Fruit fly (Drosophila melanogaster) whole organism, embryonic: ENCODE results near the gene hd.

ENCODE experiments used
- Awh ChIP-seq: fragments of 200-800 bp; sonication (Bioruptor generic); IDR thresholded peaks from 2 replicates; pipeline ENCODE4, ENCODE4 v1.3.6; 2022; ENCODE audit warnings: missing biosample characterization, missing genetic modification characterization
- B-H1 ChIP-seq: fragments of 200-800 bp; sonication (Bioruptor generic); IDR thresholded peaks from 3 replicates; pipeline ENCODE4 v1.3.6; 2022; ENCODE audit warnings: missing biosample characterization, missing genetic modification characterization
- CG11093 ChIP-seq: fragments of 200-800 bp; sonication (Bioruptor generic); IDR thresholded peaks from 3 replicates; pipeline ENCODE4 v1.3.6; 2022; ENCODE audit warnings: missing biosample characterization, missing genetic modification characterization
- CG12744 ChIP-seq: fragments of 200-800 bp; sonication (Bioruptor generic); optimal IDR thresholded peaks from 2 replicates; lab custom pipeline; 2016; ENCODE audit warnings: missing biosample characterization, missing genetic modification characterization
- CG13287 ChIP-seq: fragments of 200-800 bp; sonication (Bioruptor generic); IDR thresholded peaks from 2 replicates; pipeline ENCODE4 v1.3.6; 2022; ENCODE audit warnings: missing biosample characterization, missing genetic modification characterization; ENCODE audit not compliant: partially characterized antibody
- CG13424 ChIP-seq: fragments of 200-800 bp; sonication (Bioruptor generic); optimal IDR thresholded peaks from 2 replicates; lab custom pipeline; 2019; ENCODE audit warnings: missing biosample characterization, mild to moderate bottlenecking, missing genetic modification characterization, moderate library complexity
- CG1529 ChIP-seq: fragments of 200-800 bp; sonication (Bioruptor generic); optimal IDR thresholded peaks from 3 replicates; lab custom pipeline; 2018; ENCODE audit warnings: missing biosample characterization, missing genetic modification characterization
- CG1647 ChIP-seq: fragments of 200-800 bp; sonication (Bioruptor generic); optimal IDR thresholded peaks from 3 replicates; lab custom pipeline; 2016; ENCODE audit warnings: missing biosample characterization, missing genetic modification characterization
- CG2129 ChIP-seq: fragments of 200-800 bp; sonication (Bioruptor generic); IDR thresholded peaks from 2 replicates; pipeline ENCODE4 v1.3.6; 2022; ENCODE audit warnings: missing biosample characterization, missing genetic modification characterization; ENCODE audit not compliant: partially characterized antibody
- CG2678 ChIP-seq: fragments of 200-800 bp; sonication (Bioruptor generic); optimal IDR thresholded peaks from 3 replicates; lab custom pipeline; 2019; ENCODE audit warnings: missing biosample characterization, mild to moderate bottlenecking, missing genetic modification characterization, moderate library complexity
- CG5953 ChIP-seq: fragments of 200-800 bp; sonication (Bioruptor generic); IDR thresholded peaks from 2 replicates; pipeline ENCODE4 v1.3.6; 2022; ENCODE audit warnings: missing biosample characterization, missing genetic modification characterization
- CG7372 ChIP-seq: fragments of 200-800 bp; sonication (Bioruptor generic); IDR thresholded peaks from 2 replicates; pipeline ENCODE4 v1.3.6; 2022; ENCODE audit warnings: missing biosample characterization, missing genetic modification characterization
- CG8388 ChIP-seq: fragments of 200-800 bp; sonication (Bioruptor generic); optimal IDR thresholded peaks from 2 replicates; lab custom pipeline; 2019; ENCODE audit warnings: missing biosample characterization, mild to moderate bottlenecking, missing genetic modification characterization, moderate library complexity
- CG9932 ChIP-seq: fragments of 200-800 bp; sonication (Bioruptor generic); IDR thresholded peaks from 2 replicates; pipeline ENCODE4 v1.3.6; 2022; ENCODE audit warnings: missing biosample characterization, missing genetic modification characterization
- ERR ChIP-seq: fragments of 200-800 bp; sonication (Bioruptor generic); optimal IDR thresholded peaks from 2 replicates; lab custom pipeline; 2016; ENCODE audit warnings: missing biosample characterization, missing genetic modification characterization
- Eip74EF ChIP-seq, 2 experiments: fragments of 200-800 bp in 1 of 2; fragments of >200 bp in 1 of 2; sonication (Bioruptor generic) in 1 of 2; optimal IDR thresholded peaks; 2 replicates each; lab custom pipeline; 2017 to 2019; ENCODE audit warnings: missing biosample characterization in 2 of 2, missing genetic modification characterization in 2 of 2, mild to moderate bottlenecking in 1 of 2, moderate library complexity in 1 of 2
- Ets65A ChIP-seq: fragments of 200-800 bp; sonication (Bioruptor generic); peaks from one replicate; lab custom pipeline; 2016; ENCODE audit warnings: missing biosample characterization, missing genetic modification characterization
- H15 ChIP-seq: fragments of 200-800 bp; sonication (Bioruptor generic); IDR thresholded peaks from 3 replicates; pipeline ENCODE4 v1.3.6; 2022; ENCODE audit warnings: missing biosample characterization, missing genetic modification characterization
- Hr39 ChIP-seq: fragments of >200 bp; optimal IDR thresholded peaks from 2 replicates; lab custom pipeline; 2017
- Med ChIP-seq: fragments of 200-800 bp; sonication (Bioruptor generic); peaks from one replicate; lab custom pipeline; 2016; ENCODE audit warnings: missing biosample characterization, missing genetic modification characterization, mild to moderate bottlenecking, inconsistent platforms, moderate library complexity
- Meics ChIP-seq: fragments of 200-800 bp; sonication (Bioruptor generic); optimal IDR thresholded peaks from 2 replicates; lab custom pipeline; 2017; ENCODE audit warnings: missing biosample characterization, mild to moderate bottlenecking, missing genetic modification characterization
- NK7.1 ChIP-seq: fragments of 200-800 bp; sonication (Bioruptor generic); optimal IDR thresholded peaks from 3 replicates; lab custom pipeline; 2016; ENCODE audit warnings: missing biosample characterization, missing genetic modification characterization
- Nf-YC ChIP-seq: fragments of 200-800 bp; optimal IDR thresholded peaks from 3 replicates; lab custom pipeline; 2019; ENCODE audit warnings: missing biosample characterization, mild to moderate bottlenecking, missing genetic modification characterization, moderate library complexity
- NfI ChIP-seq: fragments of 200-800 bp; sonication (Bioruptor generic); optimal IDR thresholded peaks from 3 replicates; lab custom pipeline; 2018; ENCODE audit warnings: missing biosample characterization, mild to moderate bottlenecking, missing genetic modification characterization, moderate library complexity
- Sry-β ChIP-seq: fragments of 200-800 bp; sonication (Bioruptor generic); optimal IDR thresholded peaks from 2 replicates; lab custom pipeline; 2018; ENCODE audit warnings: missing biosample characterization, mild to moderate bottlenecking, missing genetic modification characterization, moderate library complexity
- abd-A ChIP-seq: fragments of 200-800 bp; sonication (Bioruptor generic); optimal IDR thresholded peaks from 3 replicates; lab custom pipeline; 2019; ENCODE audit warnings: missing biosample characterization, mild to moderate bottlenecking, missing genetic modification characterization, moderate library complexity
- cad ChIP-seq: fragments of >200 bp; optimal IDR thresholded peaks from 2 replicates; lab custom pipeline; 2017; ENCODE audit warnings: missing biosample characterization, missing genetic modification characterization
- chinmo ChIP-seq: fragments of 200-800 bp; sonication (Bioruptor generic); IDR thresholded peaks from 4 replicates; pipeline ENCODE4 v1.3.6; 2022; ENCODE audit warnings: missing biosample characterization, missing genetic modification characterization; ENCODE audit not compliant: partially characterized antibody
- chm ChIP-seq: fragments of 200-800 bp; sonication (Bioruptor generic); IDR thresholded peaks from 2 replicates; pipeline ENCODE4 v1.3.6; 2022; ENCODE audit warnings: missing biosample characterization, missing genetic modification characterization
- crol ChIP-seq: fragments of 200-800 bp; sonication (Bioruptor generic); IDR thresholded peaks from 2 replicates; pipeline ENCODE4 v1.3.6; 2022; ENCODE audit warnings: missing biosample characterization, missing genetic modification characterization
- ewg ChIP-seq: fragments of 200-800 bp; sonication (Bioruptor generic); optimal IDR thresholded peaks from 3 replicates; lab custom pipeline; 2017; ENCODE audit warnings: mild to moderate bottlenecking, missing biosample characterization, missing genetic modification reagents, missing genetic modification characterization
- exex ChIP-seq: fragments of 200-800 bp; sonication (Bioruptor generic); optimal IDR thresholded peaks from 4 replicates; lab custom pipeline; 2018; ENCODE audit warnings: missing biosample characterization, mild to moderate bottlenecking, missing genetic modification characterization, moderate library complexity
- fd3F ChIP-seq: fragments of 200-800 bp; sonication (Bioruptor generic); optimal IDR thresholded peaks from 2 replicates; lab custom pipeline; 2018; ENCODE audit warnings: missing biosample characterization, mild to moderate bottlenecking, missing genetic modification characterization, moderate library complexity
- ftz-f1 ChIP-seq: fragments of 200-800 bp; sonication (Bioruptor generic); optimal IDR thresholded peaks from 2 replicates; lab custom pipeline; 2016; ENCODE audit warnings: missing biosample characterization, missing genetic modification characterization
- gcm ChIP-seq: fragments of 200-800 bp; sonication (Bioruptor generic); optimal IDR thresholded peaks from 2 replicates; lab custom pipeline; 2019; ENCODE audit warnings: missing biosample characterization, mild to moderate bottlenecking, missing genetic modification characterization, moderate library complexity
- gro ChIP-seq: fragments of 200-800 bp; sonication (Bioruptor generic); optimal IDR thresholded peaks from 2 replicates; lab custom pipeline; 2016; ENCODE audit warnings: missing biosample characterization, missing genetic modification characterization
- h ChIP-seq: fragments of >200 bp; optimal IDR thresholded peaks from 2 replicates; lab custom pipeline; 2017
- hkb ChIP-seq, 2 experiments: fragments of 200-800 bp in 1 of 2; fragments of >200 bp in 1 of 2; sonication (Bioruptor generic) in 1 of 2; IDR thresholded peaks in 1 of 2; optimal IDR thresholded peaks in 1 of 2; 2 replicates each; pipeline versions ENCODE4 v1.3.6 to Lab custom; 2017 to 2022; ENCODE audit warnings: missing biosample characterization in 1 of 2, missing genetic modification characterization in 1 of 2
- kni ChIP-seq: fragments of 200-800 bp; sonication (Bioruptor generic); optimal IDR thresholded peaks from 3 replicates; lab custom pipeline; 2017; ENCODE audit warnings: mild to moderate bottlenecking, missing biosample characterization, missing genetic modification reagents, missing genetic modification characterization
- mirr ChIP-seq: fragments of 200-800 bp; sonication (Bioruptor generic); optimal IDR thresholded peaks from 3 replicates; lab custom pipeline; 2018; ENCODE audit warnings: missing biosample characterization, mild to moderate bottlenecking, missing genetic modification characterization
- nom ChIP-seq: fragments of 200-800 bp; sonication (Bioruptor generic); optimal IDR thresholded peaks from 2 replicates; lab custom pipeline; 2017; ENCODE audit warnings: missing biosample characterization, missing genetic modification characterization, mild to moderate bottlenecking, moderate library complexity, missing genetic modification reagents
- oc ChIP-seq: fragments of 200-800 bp; sonication (Bioruptor generic); optimal IDR thresholded peaks from 2 replicates; lab custom pipeline; 2018; ENCODE audit warnings: missing biosample characterization, mild to moderate bottlenecking, missing genetic modification characterization, moderate library complexity
- sd ChIP-seq: fragments of 200-800 bp; sonication (Bioruptor generic); optimal IDR thresholded peaks from 3 replicates; lab custom pipeline; 2018; ENCODE audit warnings: missing biosample characterization, mild to moderate bottlenecking, missing genetic modification characterization, moderate library complexity
- sens-2 ChIP-seq: fragments of 200-800 bp; sonication (Bioruptor generic); IDR thresholded peaks from 2 replicates; pipeline ENCODE4 v1.3.6; 2022; ENCODE audit warnings: missing biosample characterization, missing genetic modification characterization
- sna ChIP-seq: fragments of 200-800 bp; sonication (Bioruptor generic); IDR thresholded peaks from 2 replicates; pipeline ENCODE4 v1.3.6; 2022; ENCODE audit warnings: missing biosample characterization, missing genetic modification characterization; ENCODE audit not compliant: partially characterized antibody
- sqz ChIP-seq: fragments of 200-800 bp; sonication (Bioruptor generic); optimal IDR thresholded peaks from 3 replicates; lab custom pipeline; 2018; ENCODE audit warnings: missing biosample characterization, mild to moderate bottlenecking, missing genetic modification characterization
- ssp ChIP-seq: fragments of 200-800 bp; sonication (Bioruptor generic); IDR thresholded peaks from 2 replicates; pipeline ENCODE4 v1.3.6; 2022; ENCODE audit warnings: missing biosample characterization, missing genetic modification characterization
- sug ChIP-seq: fragments of 200-800 bp; optimal IDR thresholded peaks from 2 replicates; lab custom pipeline; 2019; ENCODE audit warnings: missing biosample characterization, mild to moderate bottlenecking, missing genetic modification characterization, moderate library complexity
- unpg ChIP-seq: fragments of 200-800 bp; sonication (Bioruptor generic); optimal IDR thresholded peaks from 3 replicates; lab custom pipeline; 2018; ENCODE audit warnings: missing biosample characterization, mild to moderate bottlenecking, missing genetic modification characterization, moderate library complexity

Gene hd

dm6 chr3R:5364539-5365273 is 10.1 kb downstream of the hd start (continued):
- TF ChIP-seq Hr39 (lab: Kevin White, UChicago), result no peak
- TF ChIP-seq unpg, result no peak
- TF ChIP-seq gro (GFP tag; lab: Kevin White, UChicago), result peak; percentile 13
- peak; percentile 13 for TF ChIP-seq Meics
- TF ChIP-seq Nf-YC, result peak; percentile 4
- 0 out of 2 replicates have a peak, but pooled peaks have one; percentile 17 for TF ChIP-seq sens-2 (GFP tag; lab: Robert Waterston, UW)
- TF ChIP-seq ssp, result no peak
- no peak for TF ChIP-seq ERR (GFP tag; lab: Kevin White, UChicago)
- TF ChIP-seq CG2129 (GFP tag; lab: Robert Waterston, UW), result no peak
- TF ChIP-seq CG12744 (GFP tag; lab: Kevin White, UChicago), result no peak
- TF ChIP-seq fd3F (GFP tag; lab: Kevin White, UChicago), result peak; percentile 40
- TF ChIP-seq CG9932 (GFP tag; lab: Robert Waterston, UW), result 0 out of 2 replicates have a peak, but pooled peaks have one; percentile 16
- peak; percentile 29 for TF ChIP-seq mirr (GFP tag; lab: Kevin White, UChicago)
- 0 out of 2 replicates have a peak, but pooled peaks have one; percentile 16 for TF ChIP-seq chm
- no peak for TF ChIP-seq NfI
- peak; percentile 71 for TF ChIP-seq exex (tag; lab: Kevin White, UChicago)
- no peak for TF ChIP-seq h (lab: Kevin White, UChicago)
- TF ChIP-seq cad, result no peak
- peak; percentile 29 for TF ChIP-seq CG2678 (tag; lab: Kevin White, UChicago)
- peak; percentile 39 for TF ChIP-seq sug (tag; lab: Kevin White, UChicago)
- no peak for TF ChIP-seq gcm (GFP tag; lab: Kevin White, UChicago)
- TF ChIP-seq Sry-β (GFP tag; lab: Kevin White, UChicago), result no peak
- TF ChIP-seq CG13424 (tag; lab: Kevin White, UChicago), result no peak
- 0 out of 3 replicates have a peak, but pooled peaks have one; percentile 16 for TF ChIP-seq H15 (GFP tag; lab: Robert Waterston, UW)

- TF ChIP-seq hkb (optimal IDR thresholded peaks at IDR 0.05; lab: Kevin White, UChicago) (no peak), hkb (GFP tag; IDR thresholded peaks at IDR 0.05; lab: Robert Waterston, UW) (0 out of 2 replicates have a peak, but pooled peaks have one; percentile 15), B-H1 (GFP tag; lab: Robert Waterston, UW) (0 out of 3 replicates have a peak, but pooled peaks have one; percentile 17), CG11093 (GFP tag; lab: Robert Waterston, UW) (no peak), NK7.1 (GFP tag; lab: Kevin White, UChicago) (no peak), sd (tag; lab: Kevin White, UChicago) (peak; percentile 41), CG1529 (no peak), nom (GFP tag; lab: Kevin White, UChicago) (peak; percentile 79), CG7372 (peak; percentile 52), Eip74EF (GFP tag; optimal IDR thresholded peaks at IDR 0.05; lab: Kevin White, UChicago) (peak in 1 of 2 experiments; percentile 95), ftz-f1 (GFP tag; lab: Kevin White, UChicago) (peak; percentile 93), Awh (0 out of 2 replicates have a peak, but pooled peaks have one; percentile 22), sqz (GFP tag; lab: Kevin White, UChicago) (peak; percentile 83), CG13287 (GFP tag; lab: Robert Waterston, UW) (peak; percentile 37; the same call in 1 of the 2 replicates), oc (tag; lab: Kevin White, UChicago) (peak; percentile 90), CG1647 (GFP tag; lab: Kevin White, UChicago) (no peak), kni (peak; percentile 6), ewg (GFP tag; lab: Kevin White, UChicago) (no peak), abd-A (tag; lab: Kevin White, UChicago) (peak; percentile 64), CG8388 (GFP tag; lab: Kevin White, UChicago) (no peak), crol (peak; percentile 50; the same call in 1 of the 2 replicates), sna (0 out of 2 replicates have a peak, but pooled peaks have one; percentile 13), Med (GFP tag; lab: Kevin White, UChicago) (peak; percentile 37), Ets65A (GFP tag; lab: Kevin White, UChicago) (peak; percentile 5), chinmo (GFP tag; lab: Robert Waterston, UW) (peak; percentile 100), CG5953 (GFP tag; lab: Robert Waterston, UW) (no peak)
Observed at dm6 chr3R:5363412-5363811, 11.3 kb downstream of the hd start.
